Worm (Caenorhabditis elegans) whole organism, midembryonic: ENCODE data around the gene magu-2.

Source experiments
- T22C8.4 ChIP-seq: fragments of 200-800 bp; sonication (Bioruptor generic); IDR thresholded peaks from 2 replicates; pipeline ENCODE4 v1.3.6; 2022; ENCODE audit warnings: missing genetic modification characterization, missing compliant biosample characterization
- tab-1 ChIP-seq: fragments of 200-800 bp; sonication (Bioruptor generic); IDR thresholded peaks from 2 replicates; pipeline ENCODE4 v1.3.6; 2022; ENCODE audit warnings: missing genetic modification characterization, missing compliant biosample characterization

DNA sequence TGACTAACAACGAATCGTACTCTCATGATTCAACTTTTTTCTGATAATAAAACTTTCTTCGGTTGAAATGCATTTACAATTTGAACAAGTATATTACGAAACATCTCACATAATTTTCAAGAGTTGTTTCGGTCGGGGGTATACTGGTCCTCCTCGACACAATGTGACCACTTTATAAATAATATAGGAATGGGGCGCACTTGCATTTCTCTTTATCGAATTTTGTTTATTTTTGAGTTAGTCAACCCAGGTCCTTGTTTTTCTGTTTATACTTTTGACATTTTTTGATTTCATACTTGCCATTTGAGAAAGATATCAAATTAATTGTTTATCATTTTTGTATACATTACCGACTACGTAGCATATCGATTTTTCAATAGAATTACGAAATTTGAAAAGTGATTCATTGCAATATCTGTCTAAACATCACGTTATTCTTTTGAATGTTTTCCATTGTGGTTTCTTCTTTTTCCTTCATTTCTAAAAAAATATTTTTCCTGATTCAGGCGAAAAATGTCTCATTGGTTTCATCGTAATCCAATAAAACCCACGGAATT lies 26.9 kb downstream of the magu-2 start, which contains the start of gene B0507.2:
- TF ChIP-seq tab-1 (GFP tag; lab: Robert Waterston, UW) (no peak), T22C8.4 (GFP tag; lab: Robert Waterston, UW) (no peak)
